Worm (Caenorhabditis elegans) whole organism, late embryonic: ENCODE data around the gene R02F2.7.

Experiments
- C08G9.2 ChIP-seq: sonication (generic microtip); optimal IDR thresholded peaks from 2 replicates; lab custom pipeline; 2016; ENCODE audit warnings: mild to moderate bottlenecking, missing genetic modification characterization, moderate library complexity, missing compliant biosample characterization
- F13H6.1 ChIP-seq: sonication (generic microtip); optimal IDR thresholded peaks from 2 replicates; lab custom pipeline; 2016; ENCODE audit warnings: missing genetic modification characterization, missing compliant biosample characterization
- Y22D7AL.16 ChIP-seq: sonication (generic microtip); optimal IDR thresholded peaks from 2 replicates; lab custom pipeline; 2016; ENCODE audit warnings: missing genetic modification characterization, missing compliant biosample characterization
- ceh-18 ChIP-seq: sonication (generic microtip); optimal IDR thresholded peaks from 2 replicates; lab custom pipeline; 2016; ENCODE audit warnings: missing genetic modification characterization, missing compliant biosample characterization
- ceh-2 ChIP-seq: sonication (generic microtip); optimal IDR thresholded peaks from 2 replicates; lab custom pipeline; 2016; ENCODE audit warnings: missing genotype, missing genetic modification characterization, missing compliant biosample characterization
- ceh-31 ChIP-seq: sonication (generic microtip); optimal IDR thresholded peaks from 2 replicates; lab custom pipeline; 2016; ENCODE audit warnings: missing genetic modification characterization, missing compliant biosample characterization
- ceh-34 ChIP-seq: sonication (generic microtip); optimal IDR thresholded peaks from 2 replicates; lab custom pipeline; 2016; ENCODE audit warnings: mild to moderate bottlenecking, missing genetic modification characterization, missing compliant biosample characterization
- ceh-48 ChIP-seq: sonication (generic microtip); optimal IDR thresholded peaks from 2 replicates; lab custom pipeline; 2016; ENCODE audit warnings: missing genetic modification characterization, inconsistent platforms, missing compliant biosample characterization
- che-1 ChIP-seq: sonication (generic microtip); optimal IDR thresholded peaks from 2 replicates; lab custom pipeline; 2016; ENCODE audit warnings: mild to moderate bottlenecking, missing genetic modification characterization, missing compliant biosample characterization
- elt-2 ChIP-seq: sonication (generic microtip); optimal IDR thresholded peaks from 2 replicates; lab custom pipeline; 2016; ENCODE audit warnings: missing genetic modification reagents, missing genetic modification characterization, missing compliant biosample characterization
- fkh-10 ChIP-seq: fragments of 150-350 bp; optimal IDR thresholded peaks from 2 replicates; lab custom pipeline; 2014; ENCODE audit warnings: missing biosample characterization, missing genetic modification reagents, missing genetic modification characterization
- hlh-13 ChIP-seq: fragments of 200-800 bp; sonication (Bioruptor generic); optimal IDR thresholded peaks from 2 replicates; lab custom pipeline; 2018; ENCODE audit warnings: mild to moderate bottlenecking, missing genetic modification characterization, missing compliant biosample characterization
- hlh-30 ChIP-seq: sonication (generic microtip); optimal IDR thresholded peaks from 2 replicates; lab custom pipeline; 2017; ENCODE audit warnings: antibody characterized with exemption, missing genetic modification characterization, missing compliant biosample characterization; ENCODE audit not compliant: insufficient read depth
- hlh-6 ChIP-seq: sonication (generic microtip); optimal IDR thresholded peaks from 2 replicates; lab custom pipeline; 2016; ENCODE audit warnings: missing genotype, missing genetic modification characterization, missing compliant biosample characterization
- hlh-8 ChIP-seq: sonication (generic microtip); optimal IDR thresholded peaks from 2 replicates; lab custom pipeline; 2016; ENCODE audit warnings: missing genotype, missing genetic modification characterization, missing compliant biosample characterization
- madf-2 ChIP-seq: sonication (generic microtip); optimal IDR thresholded peaks from 2 replicates; lab custom pipeline; 2017; ENCODE audit warnings: missing genetic modification characterization, missing compliant biosample characterization
- nfya-1 ChIP-seq: sonication (generic microtip); optimal IDR thresholded peaks from 2 replicates; lab custom pipeline; 2017; ENCODE audit warnings: missing genetic modification characterization, mild to moderate bottlenecking, missing compliant biosample characterization, antibody characterized with exemption, moderate library complexity
- npax-4 ChIP-seq: sonication (generic microtip); optimal IDR thresholded peaks from 2 replicates; lab custom pipeline; 2016; ENCODE audit warnings: missing genetic modification characterization, missing compliant biosample characterization
- pag-3 ChIP-seq: sonication (generic microtip); optimal IDR thresholded peaks from 2 replicates; lab custom pipeline; 2016; ENCODE audit warnings: missing compliant biosample characterization, missing genetic modification characterization, borderline replicate concordance
- pha-2 ChIP-seq: sonication (generic microtip); optimal IDR thresholded peaks from 2 replicates; lab custom pipeline; 2017; ENCODE audit warnings: mild to moderate bottlenecking, missing genetic modification characterization, missing compliant biosample characterization
- pqm-1 ChIP-seq: sonication (generic microtip); optimal IDR thresholded peaks from 2 replicates; lab custom pipeline; 2016; ENCODE audit warnings: missing genetic modification characterization, missing compliant biosample characterization
- sox-4 ChIP-seq: sonication (generic microtip); optimal IDR thresholded peaks from 2 replicates; lab custom pipeline; 2017; ENCODE audit warnings: mild to moderate bottlenecking, missing genetic modification characterization, inconsistent platforms, missing compliant biosample characterization
- syd-9 ChIP-seq: sonication (generic microtip); optimal IDR thresholded peaks from 2 replicates; lab custom pipeline; 2016; ENCODE audit warnings: mild to moderate bottlenecking, missing genetic modification characterization, moderate library complexity, missing compliant biosample characterization
- tbx-2 ChIP-seq: sonication (generic microtip); optimal IDR thresholded peaks from 2 replicates; lab custom pipeline; 2016; ENCODE audit warnings: missing genetic modification characterization, missing compliant biosample characterization
- unc-42 ChIP-seq: sonication (generic microtip); optimal IDR thresholded peaks from 2 replicates; lab custom pipeline; 2016; ENCODE audit warnings: missing genotype, missing genetic modification characterization, missing compliant biosample characterization
- unc-55 ChIP-seq: sonication (generic microtip); optimal IDR thresholded peaks from 2 replicates; lab custom pipeline; 2017; ENCODE audit warnings: missing biosample characterization, missing genetic modification reagents, missing genetic modification characterization

Gene R02F2.7

DNA sequence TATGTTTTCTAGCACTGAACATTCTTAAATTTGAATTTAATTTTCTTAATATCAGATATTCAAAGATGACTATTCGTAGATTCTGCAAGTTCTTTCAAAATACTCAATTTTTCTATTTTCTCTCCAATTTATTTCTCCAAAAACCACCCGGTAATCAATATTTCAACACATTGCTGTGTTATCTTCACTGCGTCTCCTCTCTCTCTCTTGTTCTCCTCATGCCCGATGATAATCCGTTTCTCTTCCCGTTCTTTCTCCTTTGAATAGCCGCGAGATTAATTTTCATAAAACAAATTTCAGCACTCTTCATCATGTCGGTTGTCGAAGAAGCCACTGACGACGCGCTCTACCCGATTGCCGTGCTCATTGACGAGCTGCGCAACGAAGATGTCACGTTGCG is 33.1 kb downstream of the R02F2.7 start, which contains the start of gene paa-1:
paa-1 (plus strand) TSS at position 301 of the 400 bp plus-strand sequence.
- TF ChIP-seq fkh-10 (GFP tag; lab: Kevin White, UChicago) = no peak
- TF ChIP-seq pag-3 (tag; lab: Kevin White, UChicago) = no peak
- no peak for TF ChIP-seq ceh-18
- TF ChIP-seq pqm-1 (tag; lab: Kevin White, UChicago) = no peak

DNA sequence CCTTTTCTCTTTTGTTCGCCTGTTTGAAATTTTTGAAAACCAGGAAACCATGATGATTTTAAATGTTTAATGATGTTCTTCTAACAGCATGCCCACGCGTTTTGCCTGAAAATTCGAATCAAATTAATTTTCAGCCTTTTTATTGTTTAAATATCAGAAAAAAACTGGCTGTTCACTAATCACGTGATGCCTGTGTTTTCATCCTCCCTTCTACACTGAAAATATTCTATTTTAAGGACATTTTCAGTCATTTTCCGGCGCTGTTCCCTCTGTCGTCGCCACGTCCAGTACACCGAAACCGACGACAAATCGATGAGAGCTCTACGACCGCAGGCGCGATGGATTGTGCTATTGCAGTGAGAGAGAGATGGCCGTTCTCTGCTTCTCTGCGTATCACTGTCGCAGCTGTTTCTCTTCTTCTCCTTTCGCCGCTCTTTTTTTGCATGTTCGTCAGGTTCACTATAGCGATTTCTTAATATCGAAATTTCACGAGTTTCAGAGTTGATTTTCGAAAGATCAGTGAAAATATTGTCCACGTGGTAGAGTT is 33.7 kb downstream of the R02F2.7 start, which contains the start of gene F48E8.8:
F48E8.8 (minus strand) TSS at position 51 of the 547 bp plus-strand sequence.
- TF ChIP-seq hlh-6 (tag; lab: Kevin White, UChicago) (no peak), ceh-2 (peak; percentile 20), unc-55 (peak; percentile 9), elt-2 (tag; lab: Kevin White, UChicago) (no peak), nfya-1 (tag; lab: Kevin White, UChicago) (peak; percentile 56), hlh-30 (tag; lab: Kevin White, UChicago) (peak; percentile 38), ceh-48 (tag; lab: Kevin White, UChicago) (peak; percentile 73), madf-2 (tag; lab: Kevin White, UChicago) (no peak), tbx-2 (tag; lab: Kevin White, UChicago) (peak; percentile 75), unc-42 (peak; percentile 39), hlh-8 (tag; lab: Kevin White, UChicago) (peak; percentile 38), ceh-31 (tag; lab: Kevin White, UChicago) (peak; percentile 34)
- TF ChIP-seq, all 69 proteins: peak for 9

DNA sequence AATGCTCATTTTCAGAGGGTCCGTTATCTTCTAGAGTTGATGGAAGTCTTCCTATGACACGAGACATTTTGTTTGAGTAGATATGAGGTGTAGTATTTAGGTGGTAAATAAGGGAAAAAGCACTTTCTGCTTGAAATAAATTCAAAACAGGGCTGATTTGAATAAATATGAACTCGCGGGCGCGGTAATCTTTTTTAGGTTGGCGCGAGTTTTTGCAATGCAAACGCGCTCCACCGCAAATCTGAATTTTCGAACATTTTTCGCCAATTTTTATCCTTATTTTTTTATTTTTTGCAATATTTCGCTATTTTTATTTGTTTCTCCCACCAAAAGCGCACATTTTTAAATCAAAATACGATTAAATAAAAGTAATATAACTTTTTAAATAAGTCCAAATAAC is 35.4 kb downstream of the R02F2.7 start, which contains the start of gene skpt-1:
skpt-1 (minus strand) TSS at position 219 of the 400 bp plus-strand sequence.
- TF ChIP-seq syd-9 (tag; lab: Kevin White, UChicago) (no peak), nfya-1 (tag; lab: Kevin White, UChicago) (peak; percentile 8), elt-2 (tag; lab: Kevin White, UChicago) (peak; percentile 4), unc-42 (peak; percentile 2), hlh-13 (no peak), tbx-2 (tag; lab: Kevin White, UChicago) (peak; percentile 9)

DNA sequence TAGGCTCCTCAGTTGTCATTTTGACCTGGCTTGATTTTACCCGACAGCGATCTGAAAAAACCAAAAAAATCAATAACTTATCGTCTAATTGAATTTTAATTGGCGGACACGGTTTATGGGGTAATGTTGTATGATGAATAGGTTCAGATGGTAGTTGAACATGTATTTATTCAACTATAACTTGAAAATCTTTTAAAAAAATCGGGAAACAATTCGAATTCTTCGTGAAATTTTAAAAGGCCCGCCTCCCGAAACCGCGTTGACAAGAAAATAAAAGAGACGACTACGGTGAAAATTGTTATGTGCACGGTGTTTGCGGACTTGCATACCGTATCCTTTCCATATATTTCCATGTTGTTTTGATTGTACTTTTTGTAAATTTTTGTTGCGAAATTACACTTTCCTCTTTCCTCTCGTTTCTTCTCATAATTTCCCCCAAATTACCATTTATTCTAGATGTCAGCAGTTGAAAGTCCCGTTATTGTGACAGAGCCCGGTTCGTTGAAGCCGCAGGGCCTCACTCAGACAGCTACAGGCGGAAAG is 40.8 kb downstream of the R02F2.7 start, which contains the start of the genes T24G10.2 and disl-2:
T24G10.2 (minus strand) TSS at position 51 of the 543 bp plus-strand sequence.
disl-2 (plus strand) TSS at position 457 of the 543 bp plus-strand sequence.
- TF ChIP-seq npax-4 (tag; lab: Kevin White, UChicago) (no peak), C08G9.2 (tag; lab: Kevin White, UChicago) (no peak), ceh-18 (peak; percentile 4), ceh-31 (tag; lab: Kevin White, UChicago) (peak; percentile 30), nfya-1 (tag; lab: Kevin White, UChicago) (peak; percentile 62), hlh-13 (no peak)

DNA sequence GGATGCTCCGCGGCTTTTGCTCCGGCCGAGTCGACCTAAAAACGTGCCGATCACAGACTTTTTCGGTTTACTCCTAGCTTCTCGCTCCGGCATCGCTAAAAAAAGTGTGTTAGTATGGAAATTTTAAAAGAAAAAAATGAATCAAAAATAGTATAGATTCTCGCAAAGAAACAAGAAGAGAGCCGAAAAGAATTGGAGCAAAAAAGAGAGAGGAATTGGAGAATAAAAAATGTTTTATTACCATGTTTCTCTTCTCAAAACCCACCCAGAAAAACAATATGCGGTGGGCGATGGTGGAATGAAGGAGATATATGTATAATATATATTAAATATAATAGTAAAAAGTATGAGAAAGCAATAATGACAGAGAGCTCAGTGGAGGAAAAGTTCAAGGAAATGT is 43.0 kb downstream of the R02F2.7 start, which contains the start of gene W03A5.6:
W03A5.6 (minus strand) TSS at position 101 of the 400 bp plus-strand sequence.
- no peak for TF ChIP-seq syd-9 (tag; lab: Kevin White, UChicago)

DNA sequence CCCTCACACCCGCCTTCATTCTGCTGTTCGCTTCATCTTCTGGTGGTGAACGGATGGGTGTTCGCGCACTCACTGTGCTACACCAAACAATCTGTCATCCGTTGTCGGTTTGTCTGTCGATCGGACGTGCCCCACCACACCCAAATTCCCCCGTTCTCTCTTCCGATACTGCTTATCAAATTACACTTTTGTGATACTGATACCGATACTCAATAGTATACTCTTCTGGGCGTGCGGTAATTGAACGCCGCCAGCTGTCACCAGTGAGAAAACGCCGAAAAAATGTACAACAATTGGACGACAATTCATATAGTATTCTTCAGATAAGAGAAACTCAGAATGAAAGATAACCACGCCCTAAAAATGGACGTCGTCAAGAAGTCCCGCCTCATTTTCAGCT is 45.5 kb downstream of the R02F2.7 start:
- peak; percentile 13 for TF ChIP-seq elt-2 (tag; lab: Kevin White, UChicago)
- no peak for TF ChIP-seq F13H6.1 (tag; lab: Kevin White, UChicago)
- TF ChIP-seq Y22D7AL.16 (tag; lab: Kevin White, UChicago) = no peak
- peak; percentile 26 for TF ChIP-seq unc-55
- TF ChIP-seq ceh-34 = peak; percentile 51

DNA sequence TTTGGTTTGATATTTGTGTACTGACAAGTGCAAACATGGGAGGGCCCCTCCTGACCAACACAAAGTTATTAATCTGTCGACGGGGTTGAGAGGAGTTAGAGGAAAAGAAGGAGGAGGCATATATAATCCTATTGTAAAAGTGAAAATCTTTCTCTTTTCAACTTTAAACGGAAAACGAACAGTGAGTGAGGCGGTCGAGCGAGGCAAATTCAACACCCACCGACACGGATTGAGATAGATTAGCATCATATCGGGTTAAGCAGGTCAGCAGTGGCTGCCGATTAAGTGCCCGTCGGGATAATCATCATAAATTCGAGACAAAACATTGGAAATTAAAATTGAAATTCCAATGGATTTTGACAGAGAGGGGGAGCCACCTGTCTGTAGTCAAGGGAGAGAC is 47.3 kb downstream of the R02F2.7 start:
- TF ChIP-seq pha-2 (tag; lab: Kevin White, UChicago) = no peak
- no peak for TF ChIP-seq che-1 (tag; lab: Kevin White, UChicago)
- TF ChIP-seq tbx-2 (tag; lab: Kevin White, UChicago) = peak; percentile 11
- TF ChIP-seq sox-4 = no peak
